Worm (Caenorhabditis elegans): ENCODE measurements around the gene R07E3.6.

DNA sequence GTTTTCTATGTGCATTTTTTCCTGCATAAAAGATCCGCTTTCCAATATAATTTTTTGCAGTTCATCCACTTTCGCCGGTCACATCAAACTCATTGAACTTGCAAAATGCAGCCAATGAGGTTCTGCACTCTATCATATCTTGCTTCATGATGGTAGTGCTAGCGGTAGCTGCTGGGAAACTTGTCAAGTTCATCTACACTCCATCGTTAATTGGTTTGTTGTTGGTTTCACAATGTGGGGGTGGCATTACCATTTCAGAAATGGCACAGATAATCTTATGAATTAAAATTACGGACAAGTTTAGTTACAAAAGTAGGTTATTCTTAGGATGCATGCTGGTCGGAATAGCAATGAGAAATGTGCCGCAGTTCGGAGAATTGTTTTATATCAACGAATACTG is 43.1 kb upstream of the R07E3.6 start:
- TF ChIP-seq him-1 (tag; optimal IDR thresholded peaks at IDR 0.05), result no peak
- no peak for TF ChIP-seq dao-5 (tag; optimal IDR thresholded peaks at IDR 0.05)
- TF ChIP-seq W03F9.2 (tag; optimal IDR thresholded peaks at IDR 0.05), result no peak

Measured in whole organism, L4/young adult.